Fruit fly (Drosophila melanogaster): ENCODE results near the gene FucTD.

- TF ChIP-seq Vsx2 (GFP tag; optimal IDR thresholded peaks at IDR 0.05; ENCODE audit: partially characterized antibody) (no peak), fru (GFP tag; optimal IDR thresholded peaks at IDR 0.05) (no peak), Hr78 (GFP tag; optimal IDR thresholded peaks at IDR 0.05) (no peak), dl (GFP tag; optimal IDR thresholded peaks at IDR 0.05; ENCODE audit: insufficient read depth in 1 of 2, partially characterized antibody in 2 of 2) (no peak), Myc (optimal IDR thresholded peaks at IDR 0.05) (no peak), br (GFP tag; optimal IDR thresholded peaks at IDR 0.05) (no peak)
Measured at dm6 chr3L:1440999-1441398, 25.0 kb downstream of the FucTD start.
